Worm (Caenorhabditis elegans) whole organism, L4 larva: ENCODE results near the gene Y2H9A.6.

Experiments used
- aly-2 ChIP-seq: sonication (generic microtip); optimal IDR thresholded peaks from 2 replicates; lab custom pipeline; 2018; ENCODE audit warnings: missing biosample characterization, missing genetic modification characterization
- jun-1 ChIP-seq: fragments of 150-350 bp; optimal IDR thresholded peaks from 2 replicates; lab custom pipeline; 2014; ENCODE audit warnings: missing biosample characterization, missing genetic modification reagents, missing genetic modification characterization
- lin-13 ChIP-seq: fragments of 150-350 bp; optimal IDR thresholded peaks from 2 replicates; lab custom pipeline; 2014; ENCODE audit warnings: missing biosample characterization, missing genetic modification reagents, missing genetic modification characterization
- lin-15B ChIP-seq: fragments of 150-350 bp; sonication (generic microtip); optimal IDR thresholded peaks from 3 replicates; lab custom pipeline; 2014; ENCODE audit warnings: missing biosample characterization, missing genetic modification characterization
- lsy-2 ChIP-seq, 2 experiments: fragments of 150-350 bp in 1 of 2; sonication (generic microtip) in 1 of 2; optimal IDR thresholded peaks; 2 replicates each; lab custom pipeline; 2014 to 2017; ENCODE audit warnings: missing biosample characterization in 2 of 2, missing genetic modification characterization in 2 of 2
- mep-1 ChIP-seq: fragments of 150-350 bp; sonication (generic microtip); optimal IDR thresholded peaks from 3 replicates; lab custom pipeline; 2014; ENCODE audit warnings: missing biosample characterization, missing genetic modification characterization
- nhr-11 ChIP-seq: fragments of 150-350 bp; optimal IDR thresholded peaks from 2 replicates; lab custom pipeline; 2014; ENCODE audit warnings: missing biosample characterization, missing genetic modification characterization
- nhr-28 ChIP-seq: fragments of 150-350 bp; optimal IDR thresholded peaks from 2 replicates; lab custom pipeline; 2014; ENCODE audit warnings: missing biosample characterization, missing genetic modification characterization
- nhr-76 ChIP-seq: fragments of 150-350 bp; optimal IDR thresholded peaks from 2 replicates; lab custom pipeline; 2014; ENCODE audit warnings: missing biosample characterization, missing genetic modification characterization

DNA sequence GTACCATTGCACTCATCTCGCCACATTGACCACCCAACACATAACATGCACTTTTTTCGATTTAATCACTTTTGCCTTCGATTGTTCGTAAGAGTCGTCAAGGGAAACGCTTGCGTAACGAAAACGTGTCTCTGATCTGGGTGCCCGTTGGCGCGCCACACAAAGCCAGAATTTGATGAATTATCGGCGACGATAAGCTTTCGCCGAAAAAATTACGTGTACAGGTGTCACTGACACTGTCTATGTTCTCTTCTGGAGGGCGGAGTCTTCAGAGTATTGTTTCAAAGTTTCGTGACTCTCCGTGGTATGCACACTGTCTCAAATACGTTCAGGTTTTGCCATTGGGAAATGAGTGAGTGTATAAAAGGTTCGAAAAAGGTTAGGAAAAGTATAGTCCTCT is 32.9 kb upstream of the Y2H9A.6 start, which contains the start of gene F53F1.4:
- no peak for TF ChIP-seq jun-1 (tag; lab: Kevin White, UChicago)
- no peak for TF ChIP-seq lsy-2 (tag; optimal IDR thresholded peaks at IDR 0.05; lab: Kevin White, UChicago)
- no peak for TF ChIP-seq lin-15B
- no peak for TF ChIP-seq aly-2
- no peak for TF ChIP-seq lin-13
- TF ChIP-seq nhr-11 (tag; lab: Kevin White, UChicago) = no peak
- TF ChIP-seq mep-1 = no peak
- TF ChIP-seq nhr-28 (tag; lab: Kevin White, UChicago) = no peak
- TF ChIP-seq nhr-76 (tag; lab: Kevin White, UChicago) = no peak
